Worm (Caenorhabditis elegans) whole organism, young adult: ENCODE measurements around the gene die-1.

Experiments used
- F57A8.1 ChIP-seq: fragments of 200-800 bp; sonication (Bioruptor generic); optimal IDR thresholded peaks from 2 replicates; lab custom pipeline; 2018; ENCODE audit warnings: mild to moderate bottlenecking, missing genetic modification characterization, moderate library complexity, missing compliant biosample characterization
- T07F8.4 ChIP-seq: sonication (generic microtip); optimal IDR thresholded peaks from 2 replicates; lab custom pipeline; 2016; ENCODE audit warnings: mild to moderate bottlenecking, missing genetic modification characterization, moderate library complexity, missing compliant biosample characterization
- Y79H2A.3 ChIP-seq: fragments of 200-800 bp; sonication (Bioruptor generic); conservative IDR thresholded peaks from 2 replicates; pipeline ENCODE4 v1.3.6; 2022; ENCODE audit warnings: missing genetic modification reagents, missing genetic modification characterization, missing compliant biosample characterization
- ama-1 ChIP-seq, 3 experiments: fragments of 150-350 bp in 1 of 3; sonication (generic microtip) in 2 of 3; optimal IDR thresholded peaks; 2 replicates each; lab custom pipeline; 2014 to 2018; ENCODE audit warnings: missing biosample characterization in 2 of 3, missing genetic modification characterization in 2 of 3, missing genetic modification reagents in 2 of 3
- lin-35 ChIP-seq, 3 experiments: fragments of 150-350 bp in 2 of 3; sonication (generic microtip) in 1 of 3; optimal IDR thresholded peaks; 2 replicates each; lab custom pipeline; 2014 to 2018; ENCODE audit warnings: missing biosample characterization in 3 of 3, missing genetic modification characterization in 3 of 3, missing genetic modification reagents in 3 of 3
- pha-4 ChIP-seq: fragments of 150-350 bp; sonication (generic microtip); optimal IDR thresholded peaks from 2 replicates; lab custom pipeline; 2014; ENCODE audit warnings: missing biosample characterization, missing genetic modification reagents, missing genetic modification characterization
- sea-2 ChIP-seq: fragments of 200-800 bp; sonication (Bioruptor generic); IDR thresholded peaks from 2 replicates; pipeline ENCODE4 v1.3.6; 2022; ENCODE audit warnings: missing genetic modification characterization, missing compliant biosample characterization
- tbp1 ChIP-seq: fragments of 200-800 bp; sonication (Bioruptor generic); optimal IDR thresholded peaks from 2 replicates; lab custom pipeline; 2018; ENCODE audit warnings: mild to moderate bottlenecking, missing genetic modification characterization, missing compliant biosample characterization

- no peak for TF ChIP-seq F57A8.1
- no peak for TF ChIP-seq Y79H2A.3
- no peak for TF ChIP-seq pha-4 (tag; lab: Kevin White, UChicago)
- TF ChIP-seq tbp1 (GFP tag; lab: Kevin White, UChicago): no peak
- no peak for TF ChIP-seq T07F8.4 (tag; lab: Kevin White, UChicago)
- TF ChIP-seq lin-35 (GFP tag; optimal IDR thresholded peaks at IDR 0.05; lab: Kevin White, UChicago): no peak
- TF ChIP-seq ama-1 (optimal IDR thresholded peaks at IDR 0.05; lab: Kevin White, UChicago): no peak
- no peak for TF ChIP-seq ama-1 (GFP tag; optimal IDR thresholded peaks at IDR 0.05; lab: Kevin White, UChicago)
- no peak for TF ChIP-seq sea-2 (GFP tag; lab: Robert Waterston, UW)
Observed at ce11 chrII:10075794-10076193, 8.1 kb upstream of the die-1 start.
